Worm (Caenorhabditis elegans): Measurements from ENCODE around the gene C14H10.2.

DNA sequence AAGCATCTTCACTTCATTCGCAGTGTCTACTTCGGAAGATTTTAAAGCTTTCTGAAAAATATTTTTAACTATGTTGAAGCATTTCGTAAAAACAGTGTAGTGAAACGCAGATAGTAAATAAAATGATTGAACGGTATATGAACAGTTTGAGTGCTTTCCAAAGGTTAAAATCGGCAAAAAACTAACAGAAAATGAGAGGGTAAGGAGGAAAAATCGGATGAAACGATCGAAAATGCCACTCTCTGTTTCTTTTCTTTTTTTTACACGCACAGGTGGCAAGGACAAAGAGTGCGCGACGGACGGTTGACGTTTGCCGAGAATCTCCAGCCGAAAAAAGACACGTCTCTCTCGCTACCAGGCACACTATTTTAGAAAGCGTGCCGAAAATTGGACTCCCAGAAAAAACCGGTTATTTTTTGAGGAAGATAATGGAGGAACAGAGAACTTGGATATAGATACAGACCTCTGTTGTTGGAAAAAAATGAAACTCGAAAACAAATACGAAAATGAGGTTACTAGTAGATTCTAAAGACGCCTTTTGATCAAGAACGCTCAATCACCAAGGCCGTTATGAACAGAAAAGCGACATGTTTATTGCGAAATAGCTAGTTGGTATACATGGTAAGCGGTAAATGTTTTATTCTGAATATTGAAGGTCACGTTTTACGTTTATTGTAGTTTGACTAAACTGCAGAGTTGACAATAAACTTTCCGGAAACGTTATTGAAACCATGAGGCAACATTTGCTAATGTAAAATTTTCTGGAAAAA, 58.2 kb downstream of the C14H10.2 start, which contains the start of gene myrf-2:
- TF ChIP-seq klf-2 (GFP tag; conservative IDR thresholded peaks at IDR 0.05) (no peak), flt-1 (GFP tag; IDR thresholded peaks at IDR 0.05) (no peak), med-1 (GFP tag; optimal IDR thresholded peaks at IDR 0.05; ENCODE audit: insufficient read depth) (no peak), tab-1 (GFP tag; IDR thresholded peaks at IDR 0.05) (no peak)
